Worm (Caenorhabditis elegans): ENCODE data around the gene paic-1.

DNA sequence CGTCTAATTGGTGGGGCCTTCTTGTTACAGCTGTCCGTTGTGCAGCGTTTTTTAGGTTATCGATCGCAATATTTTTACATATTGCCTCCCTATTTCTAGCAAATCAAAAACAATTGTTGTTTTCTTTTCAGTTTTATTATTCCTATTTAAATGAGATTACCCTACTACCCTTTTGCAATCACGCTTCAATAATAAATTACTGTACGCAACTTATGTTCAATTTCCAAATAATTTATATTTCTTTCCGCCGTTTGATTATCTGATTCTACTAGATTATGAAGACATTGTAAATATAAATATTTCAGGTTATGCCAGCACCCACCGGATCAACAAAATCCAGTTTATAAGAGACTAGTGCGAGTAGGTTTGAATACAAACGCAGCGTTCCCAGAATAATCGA lies 33.0 kb upstream of the paic-1 start, which contains the start of gene ZK430.5:
- TF ChIP-seq nhr-77 (tag; optimal IDR thresholded peaks at IDR 0.05) (no peak), lin-39 (tag; optimal IDR thresholded peaks at IDR 0.05) (no peak), ama-1 (optimal IDR thresholded peaks at IDR 0.05) (no peak), nhr-12 (tag; optimal IDR thresholded peaks at IDR 0.05) (no peak)

Measured in whole organism, L2 larva.